Worm (Caenorhabditis elegans) whole organism, L2 larva: ENCODE measurements around the gene nhr-28.

ENCODE experiments used
- R02D3.7 ChIP-seq: fragments of 150-350 bp; optimal IDR thresholded peaks from 2 replicates; lab custom pipeline; 2014; ENCODE audit warnings: missing biosample characterization, missing genetic modification characterization
- ceh-16 ChIP-seq: fragments of 150-350 bp; optimal IDR thresholded peaks from 2 replicates; lab custom pipeline; 2014; ENCODE audit warnings: missing biosample characterization, missing genetic modification characterization
- fos-1 ChIP-seq: fragments of 150-350 bp; optimal IDR thresholded peaks from 2 replicates; lab custom pipeline; 2014; ENCODE audit warnings: missing biosample characterization, missing genetic modification characterization
- lin-11 ChIP-seq: fragments of 150-350 bp; sonication (generic microtip); optimal IDR thresholded peaks from 2 replicates; lab custom pipeline; 2014; ENCODE audit warnings: missing biosample characterization, missing genetic modification characterization, inconsistent platforms, mixed read lengths
- nhr-11 ChIP-seq: fragments of 150-350 bp; optimal IDR thresholded peaks from 2 replicates; lab custom pipeline; 2014; ENCODE audit warnings: missing biosample characterization, missing genetic modification characterization
- nhr-77 ChIP-seq: fragments of 150-350 bp; optimal IDR thresholded peaks from 2 replicates; lab custom pipeline; 2014; ENCODE audit warnings: missing biosample characterization, missing genetic modification characterization

- no peak for TF ChIP-seq nhr-11 (tag; lab: Kevin White, UChicago)
- no peak for TF ChIP-seq ceh-16
- no peak for TF ChIP-seq fos-1
- no peak for TF ChIP-seq nhr-77 (tag; lab: Kevin White, UChicago)
- no peak for TF ChIP-seq R02D3.7 (tag; lab: Kevin White, UChicago)
- no peak for TF ChIP-seq lin-11 (tag; lab: Kevin White, UChicago)
Observed at ce11 chrX:16356341-16356740, 1.6 kb downstream of the nhr-28 start.
